Fruit fly (Drosophila melanogaster) S2 (cell line): ENCODE measurements around the gene tal-1A.

Source experiments
- CG8478 ChIP-seq: fragments of >200 bp; optimal IDR thresholded peaks from 2 replicates; lab custom pipeline; 2018
- CTCF ChIP-seq, 2 experiments: fragments of >200 bp; optimal IDR thresholded peaks; 2 replicates each; lab custom pipeline; 2018

The tal-1A gene

dm6 chr3R:13812736-13813250 lies at the start of gene tal-1A, which contains the start of the genes tal-2A, tal-3A and tal-AA:
tal-1A (plus strand) TSS chr3R:13813109.
tal-2A (plus strand) TSS chr3R:13813109.
tal-3A (plus strand) TSS chr3R:13813109.
tal-AA (plus strand) TSS chr3R:13813109.
- TF ChIP-seq CG8478 (lab: Kevin White, UChicago) (no peak), CTCF (optimal IDR thresholded peaks at IDR 0.05; lab: Kevin White, UChicago) (no peak)

dm6 chr3R:13765001-13765400 lies 47.9 kb upstream of the tal-1A start:
- TF ChIP-seq CTCF (optimal IDR thresholded peaks at IDR 0.05; lab: Kevin White, UChicago) (no peak), CG8478 (lab: Kevin White, UChicago) (no peak)

- no peak for TF ChIP-seq CTCF (optimal IDR thresholded peaks at IDR 0.05; lab: Kevin White, UChicago)
Measured at dm6 chr3R:13765456-13765855, 47.5 kb upstream of the tal-1A start, which contains the start of gene CG9312. CG9312 (plus strand) TSS chr3R:13765756.

- TF ChIP-seq CTCF (optimal IDR thresholded peaks at IDR 0.05; lab: Kevin White, UChicago) = no peak
- no peak for TF ChIP-seq CG8478 (lab: Kevin White, UChicago)
Measured at dm6 chr3R:13767239-13767638, 45.7 kb upstream of the tal-1A start, which contains the start of gene Cht5. Cht5 (plus strand) TSS chr3R:13767549.

- TF ChIP-seq CG8478 (lab: Kevin White, UChicago) = no peak
- no peak for TF ChIP-seq CTCF (optimal IDR thresholded peaks at IDR 0.05; lab: Kevin White, UChicago)
Measured at dm6 chr3R:13771195-13771594, 41.7 kb upstream of the tal-1A start, which contains the start of gene CG9297. CG9297 (plus strand) TSS chr3R:13771495.

dm6 chr3R:13773350-13773749 lies 39.6 kb upstream of the tal-1A start:
- no peak for TF ChIP-seq CTCF (optimal IDR thresholded peaks at IDR 0.05; lab: Kevin White, UChicago)
- TF ChIP-seq CG8478 (lab: Kevin White, UChicago) = no peak

dm6 chr3R:13779241-13779683 lies 33.6 kb upstream of the tal-1A start, which contains the start of the genes CG42375 and CG9288:
CG42375 (plus strand) TSS chr3R:13779624.
CG9288 (plus strand) TSS chr3R:13779624.
- no peak for TF ChIP-seq CTCF (optimal IDR thresholded peaks at IDR 0.05; lab: Kevin White, UChicago)
- no peak for TF ChIP-seq CG8478 (lab: Kevin White, UChicago)

dm6 chr3R:13780769-13781168 lies 32.1 kb upstream of the tal-1A start, which contains the start of gene CG9286:
CG9286 (plus strand) TSS chr3R:13780964.
- no peak for TF ChIP-seq CTCF (optimal IDR thresholded peaks at IDR 0.05; lab: Kevin White, UChicago)
- TF ChIP-seq CG8478 (lab: Kevin White, UChicago) = no peak

dm6 chr3R:13782035-13782434 lies 30.9 kb upstream of the tal-1A start, which contains the start of gene Dip-B:
Dip-B (plus strand) TSS chr3R:13782288.
- TF ChIP-seq CTCF (optimal IDR thresholded peaks at IDR 0.05; lab: Kevin White, UChicago) = no peak
- no peak for TF ChIP-seq CG8478 (lab: Kevin White, UChicago)

dm6 chr3R:13782578-13782977 lies 30.3 kb upstream of the tal-1A start:
- TF ChIP-seq CTCF (optimal IDR thresholded peaks at IDR 0.05; lab: Kevin White, UChicago) (no peak), CG8478 (lab: Kevin White, UChicago) (no peak)

dm6 chr3R:13783397-13783796 lies 29.5 kb upstream of the tal-1A start:
- TF ChIP-seq CTCF (optimal IDR thresholded peaks at IDR 0.05; lab: Kevin White, UChicago) (no peak), CG8478 (lab: Kevin White, UChicago) (no peak)

dm6 chr3R:13785895-13786294 lies 27.0 kb upstream of the tal-1A start:
- TF ChIP-seq CTCF (optimal IDR thresholded peaks at IDR 0.05; lab: Kevin White, UChicago) = no peak
- no peak for TF ChIP-seq CG8478 (lab: Kevin White, UChicago)

dm6 chr3R:13788224-13788623 lies 24.7 kb upstream of the tal-1A start:
- TF ChIP-seq CTCF (optimal IDR thresholded peaks at IDR 0.05; lab: Kevin White, UChicago) = no peak
- no peak for TF ChIP-seq CG8478 (lab: Kevin White, UChicago)

- TF ChIP-seq CG8478 (lab: Kevin White, UChicago) (no peak), CTCF (optimal IDR thresholded peaks at IDR 0.05; lab: Kevin White, UChicago) (no peak)
Measured at dm6 chr3R:13788672-13789071, 24.2 kb upstream of the tal-1A start.

dm6 chr3R:13789617-13790277 lies 23.2 kb upstream of the tal-1A start:
- TF ChIP-seq CG8478 (lab: Kevin White, UChicago) (no peak), CTCF (optimal IDR thresholded peaks at IDR 0.05; lab: Kevin White, UChicago) (no peak)
